Fruit fly (Drosophila melanogaster) whole organism, prepupa: ENCODE results near the gene CG2310.

Experiments
- Blimp-1 ChIP-seq: fragments of 200-800 bp; sonication (Bioruptor generic); optimal IDR thresholded peaks from 3 replicates; lab custom pipeline; 2017; ENCODE audit warnings: missing biosample characterization, missing genetic modification characterization, mild to moderate bottlenecking, moderate library complexity, missing genetic modification reagents
- CG10631 ChIP-seq: fragments of 200-800 bp; sonication (Bioruptor generic); optimal IDR thresholded peaks from 2 replicates; lab custom pipeline; 2016; ENCODE audit warnings: missing biosample characterization, missing genetic modification characterization
- CG10669 ChIP-seq: fragments of 200-800 bp; sonication (Bioruptor generic); optimal IDR thresholded peaks from 3 replicates; lab custom pipeline; 2018; ENCODE audit warnings: missing biosample characterization, mild to moderate bottlenecking, missing genetic modification characterization, moderate library complexity
- CG11294 ChIP-seq: fragments of 200-800 bp; sonication (Bioruptor generic); IDR thresholded peaks from 2 replicates; pipeline ENCODE4 v1.3.6; 2022; ENCODE audit warnings: missing biosample characterization, missing genetic modification characterization
- CG11762 ChIP-seq: fragments of 200-800 bp; sonication (Bioruptor generic); optimal IDR thresholded peaks from 3 replicates; lab custom pipeline; 2016; ENCODE audit warnings: missing biosample characterization, missing genetic modification characterization; ENCODE audit not compliant: insufficient read depth
- CG11902 ChIP-seq: fragments of 200-800 bp; sonication (Bioruptor generic); optimal IDR thresholded peaks from 3 replicates; lab custom pipeline; 2016; ENCODE audit warnings: missing biosample characterization, missing genetic modification characterization
- CG1621 ChIP-seq: fragments of 200-800 bp; sonication (Bioruptor generic); optimal IDR thresholded peaks from 3 replicates; lab custom pipeline; 2018; ENCODE audit warnings: missing biosample characterization, mild to moderate bottlenecking, missing genetic modification characterization
- CG16779 ChIP-seq: fragments of 200-800 bp; sonication (Bioruptor generic); optimal IDR thresholded peaks from 3 replicates; lab custom pipeline; 2017; ENCODE audit warnings: missing biosample characterization, mild to moderate bottlenecking, missing genetic modification characterization
- CG32006 ChIP-seq: fragments of 200-800 bp; sonication (Bioruptor generic); optimal IDR thresholded peaks from 3 replicates; lab custom pipeline; 2017; ENCODE audit warnings: missing biosample characterization, mild to moderate bottlenecking, missing genetic modification characterization
- CG34406 ChIP-seq: fragments of 200-800 bp; sonication (Bioruptor generic); optimal IDR thresholded peaks from 3 replicates; lab custom pipeline; 2016; ENCODE audit warnings: missing biosample characterization, missing genetic modification characterization
- CG3919 ChIP-seq: fragments of 200-800 bp; sonication (Bioruptor generic); optimal IDR thresholded peaks from 3 replicates; lab custom pipeline; 2016; ENCODE audit warnings: missing biosample characterization, missing genetic modification characterization
- CG4318 ChIP-seq: fragments of 200-800 bp; sonication (Bioruptor generic); optimal IDR thresholded peaks from 3 replicates; lab custom pipeline; 2017; ENCODE audit warnings: missing biosample characterization, mild to moderate bottlenecking, missing genetic modification characterization
- CG6163 ChIP-seq: fragments of 200-800 bp; sonication (Bioruptor generic); IDR thresholded peaks from 3 replicates; pipeline ENCODE4 v1.3.6; 2022; ENCODE audit warnings: missing biosample characterization, missing genetic modification characterization
- CG6276 ChIP-seq: fragments of 200-800 bp; sonication (Bioruptor generic); optimal IDR thresholded peaks from 2 replicates; lab custom pipeline; 2017; ENCODE audit warnings: missing biosample characterization, mild to moderate bottlenecking, missing genetic modification characterization
- CG6792 ChIP-seq: fragments of 200-800 bp; sonication (Bioruptor generic); optimal IDR thresholded peaks from 3 replicates; lab custom pipeline; 2016; ENCODE audit warnings: missing biosample characterization, missing genetic modification characterization
- CG6808 ChIP-seq: fragments of 200-800 bp; sonication (Bioruptor generic); optimal IDR thresholded peaks from 3 replicates; lab custom pipeline; 2017; ENCODE audit warnings: missing biosample characterization, missing genetic modification characterization, mild to moderate bottlenecking, moderate library complexity, missing genetic modification reagents
- CG6854 ChIP-seq: fragments of 200-800 bp; sonication (Bioruptor generic); optimal IDR thresholded peaks from 2 replicates; lab custom pipeline; 2017; ENCODE audit warnings: missing biosample characterization, mild to moderate bottlenecking, missing genetic modification characterization
- CG7368 ChIP-seq: fragments of 200-800 bp; sonication (Bioruptor generic); optimal IDR thresholded peaks from 3 replicates; lab custom pipeline; 2016; ENCODE audit warnings: missing biosample characterization, missing genetic modification characterization
- CG8632 ChIP-seq: fragments of 200-800 bp; sonication (Bioruptor generic); optimal IDR thresholded peaks from 3 replicates; lab custom pipeline; 2016; ENCODE audit warnings: missing biosample characterization, missing genetic modification characterization
- Eip75B ChIP-seq: fragments of 200-800 bp; sonication (Bioruptor generic); optimal IDR thresholded peaks from 3 replicates; lab custom pipeline; 2016; ENCODE audit warnings: missing biosample characterization, missing genetic modification characterization
- Eip78C ChIP-seq: fragments of 200-800 bp; sonication (Bioruptor generic); peaks from one replicate; lab custom pipeline; 2016; ENCODE audit warnings: missing biosample characterization, missing genetic modification characterization
- Eip93F ChIP-seq: fragments of 200-800 bp; sonication (Bioruptor generic); optimal IDR thresholded peaks from 2 replicates; lab custom pipeline; 2016; ENCODE audit warnings: missing biosample characterization, mild to moderate bottlenecking, missing genetic modification characterization
- Ets21C ChIP-seq: fragments of 200-800 bp; sonication (Bioruptor generic); optimal IDR thresholded peaks from 3 replicates; lab custom pipeline; 2016; ENCODE audit warnings: missing biosample characterization, missing genetic modification characterization
- Ets96B ChIP-seq: fragments of 200-800 bp; optimal IDR thresholded peaks from 2 replicates; lab custom pipeline; 2019; ENCODE audit warnings: missing biosample characterization, mild to moderate bottlenecking, missing genetic modification characterization, moderate library complexity
- Hr38 ChIP-seq: sonication (Bioruptor generic); optimal IDR thresholded peaks from 2 replicates; lab custom pipeline; 2016; ENCODE audit warnings: missing biosample characterization, missing genetic modification characterization
- Hr39 ChIP-seq: fragments of 200-800 bp; sonication (Bioruptor generic); optimal IDR thresholded peaks from 2 replicates; lab custom pipeline; 2016; ENCODE audit warnings: missing biosample characterization, missing genetic modification characterization
- Hr4 ChIP-seq: fragments of 200-800 bp; sonication (Bioruptor generic); optimal IDR thresholded peaks from 3 replicates; lab custom pipeline; 2016; ENCODE audit warnings: missing biosample characterization, missing genetic modification characterization
- Lpt ChIP-seq: fragments of 200-800 bp; sonication (Bioruptor generic); optimal IDR thresholded peaks from 3 replicates; lab custom pipeline; 2016; ENCODE audit warnings: missing biosample characterization, missing genetic modification characterization
- Met ChIP-seq: fragments of 200-800 bp; sonication (Bioruptor generic); optimal IDR thresholded peaks from 3 replicates; lab custom pipeline; 2016; ENCODE audit warnings: missing biosample characterization, missing genetic modification characterization
- OdsH ChIP-seq: fragments of 200-800 bp; sonication (Bioruptor generic); optimal IDR thresholded peaks from 3 replicates; lab custom pipeline; 2016; ENCODE audit warnings: missing biosample characterization, missing genetic modification characterization
- Sox102F ChIP-seq: fragments of 200-800 bp; sonication (Bioruptor generic); optimal IDR thresholded peaks from 2 replicates; lab custom pipeline; 2016; ENCODE audit warnings: missing biosample characterization, mild to moderate bottlenecking, missing genetic modification characterization
- Sox14 ChIP-seq: fragments of 200-800 bp; sonication (Bioruptor generic); optimal IDR thresholded peaks from 3 replicates; lab custom pipeline; 2016; ENCODE audit warnings: missing biosample characterization, missing genetic modification characterization
- achi ChIP-seq: fragments of 200-800 bp; sonication (Bioruptor generic); optimal IDR thresholded peaks from 3 replicates; lab custom pipeline; 2016; ENCODE audit warnings: missing biosample characterization, missing genetic modification characterization
- acj6 ChIP-seq: fragments of 200-800 bp; sonication (Bioruptor generic); optimal IDR thresholded peaks from 3 replicates; lab custom pipeline; 2016; ENCODE audit warnings: missing biosample characterization, missing genetic modification characterization
- dac ChIP-seq: fragments of 200-800 bp; sonication (Bioruptor generic); optimal IDR thresholded peaks from 2 replicates; lab custom pipeline; 2017; ENCODE audit warnings: missing biosample characterization, mild to moderate bottlenecking, missing genetic modification characterization
- dsx ChIP-seq: fragments of 200-800 bp; optimal IDR thresholded peaks from 3 replicates; lab custom pipeline; 2019; ENCODE audit warnings: missing biosample characterization, mild to moderate bottlenecking, missing genetic modification characterization, moderate library complexity; ENCODE audit not compliant: poor library complexity, severe bottlenecking
- eg ChIP-seq: fragments of 200-800 bp; sonication (Bioruptor generic); IDR thresholded peaks from 3 replicates; pipeline ENCODE4 v1.3.6; 2022; ENCODE audit warnings: missing biosample characterization, missing genetic modification characterization
- esn ChIP-seq: fragments of 200-800 bp; sonication (Bioruptor generic); optimal IDR thresholded peaks from 2 replicates; lab custom pipeline; 2016; ENCODE audit warnings: missing biosample characterization, mild to moderate bottlenecking, missing genetic modification characterization, moderate library complexity
- fd59A ChIP-seq: fragments of 200-800 bp; sonication (Bioruptor generic); optimal IDR thresholded peaks from 2 replicates; lab custom pipeline; 2017; ENCODE audit warnings: missing biosample characterization, mild to moderate bottlenecking, missing genetic modification characterization, missing genetic modification reagents
- fd85E ChIP-seq: fragments of 200-800 bp; sonication (Bioruptor generic); optimal IDR thresholded peaks from 3 replicates; lab custom pipeline; 2016; ENCODE audit warnings: missing biosample characterization, missing genetic modification characterization
- fkh ChIP-seq: fragments of 200-800 bp; sonication (Bioruptor generic); optimal IDR thresholded peaks from 3 replicates; lab custom pipeline; 2017; ENCODE audit warnings: missing biosample characterization, mild to moderate bottlenecking, missing genetic modification characterization, moderate library complexity
- lz ChIP-seq: fragments of 200-800 bp; sonication (Bioruptor generic); optimal IDR thresholded peaks from 3 replicates; lab custom pipeline; 2016; ENCODE audit warnings: missing biosample characterization, missing genetic modification characterization
- net ChIP-seq: fragments of 200-800 bp; sonication (Bioruptor generic); optimal IDR thresholded peaks from 3 replicates; lab custom pipeline; 2016; ENCODE audit warnings: missing biosample characterization, missing genetic modification characterization
- pdm3 ChIP-seq: fragments of 200-800 bp; sonication (Bioruptor generic); optimal IDR thresholded peaks from 3 replicates; lab custom pipeline; 2016; ENCODE audit warnings: missing biosample characterization, missing genetic modification characterization
- salr ChIP-seq, 2 experiments: fragments of 200-800 bp; sonication (Bioruptor generic); optimal IDR thresholded peaks; 3 replicates each; lab custom pipeline; 2016 to 2018; ENCODE audit warnings: missing biosample characterization in 2 of 2, missing genetic modification characterization in 2 of 2, mild to moderate bottlenecking in 1 of 2
- svp ChIP-seq: fragments of 200-800 bp; sonication (Bioruptor generic); peaks from one replicate; lab custom pipeline; 2016; ENCODE audit warnings: missing biosample characterization, missing genetic modification characterization

CG2310 gene

dm6 chr3R:29460225-29460927, 32.9 kb downstream of the CG2310 start (continued):
- TF ChIP-seq CG16779 (no peak), CG6163 (GFP tag; lab: Robert Waterston, UW) (peak; percentile 46; the same call in 1 of the 3 replicates), CG4318 (no peak), CG10669 (GFP tag; lab: Kevin White, UChicago) (no peak), OdsH (no peak), lz (GFP tag; lab: Kevin White, UChicago) (peak; percentile 5), Blimp-1 (no peak), esn (GFP tag; lab: Kevin White, UChicago) (peak; percentile 8), Eip75B (GFP tag; lab: Kevin White, UChicago) (peak; percentile 30), CG11902 (GFP tag; lab: Kevin White, UChicago) (no peak), CG1621 (tag; lab: Kevin White, UChicago) (no peak), salr (GFP tag; optimal IDR thresholded peaks at IDR 0.05; lab: Kevin White, UChicago) (no peak), Sox102F (GFP tag; lab: Kevin White, UChicago) (no peak)

- TF ChIP-seq CG6854 = no peak
- TF ChIP-seq CG3919 (GFP tag; lab: Kevin White, UChicago) = peak; percentile 48
- no peak for TF ChIP-seq CG16779
- peak; percentile 61 for TF ChIP-seq esn (GFP tag; lab: Kevin White, UChicago)
- TF ChIP-seq fd59A = no peak
- TF ChIP-seq eg (GFP tag; lab: Robert Waterston, UW) = peak; percentile 66; the same call in 2 of the 3 replicates
- TF ChIP-seq lz (GFP tag; lab: Kevin White, UChicago) = peak; percentile 64
- peak; percentile 40 for TF ChIP-seq CG4318
- TF ChIP-seq dac (GFP tag; lab: Kevin White, UChicago) = peak; percentile 48
- peak; percentile 47 for TF ChIP-seq CG10669 (GFP tag; lab: Kevin White, UChicago)
- TF ChIP-seq CG6163 (GFP tag; lab: Robert Waterston, UW) = peak; percentile 61; the same call in 2 of the 3 replicates
- peak; percentile 59 for TF ChIP-seq Hr4 (GFP tag; lab: Kevin White, UChicago)
- no peak for TF ChIP-seq CG11762
- TF ChIP-seq CG6792 (GFP tag; lab: Kevin White, UChicago) = peak; percentile 35
- peak; percentile 78 for TF ChIP-seq svp
- peak; percentile 57 for TF ChIP-seq Hr39 (GFP tag; lab: Kevin White, UChicago)
- peak; percentile 33 for TF ChIP-seq CG6276 (GFP tag; lab: Kevin White, UChicago)
- peak; percentile 58 for TF ChIP-seq Met (GFP tag; lab: Kevin White, UChicago)
- TF ChIP-seq CG6808 (GFP tag; lab: Kevin White, UChicago) = peak; percentile 29
- no peak for TF ChIP-seq CG11294 (GFP tag; lab: Robert Waterston, UW)
- TF ChIP-seq Eip93F = no peak
- peak; percentile 59 for TF ChIP-seq CG10631 (GFP tag; lab: Kevin White, UChicago)
- TF ChIP-seq net (GFP tag; lab: Kevin White, UChicago) = peak; percentile 39
- TF ChIP-seq dsx (GFP tag; lab: Kevin White, UChicago) = peak; percentile 22
- TF ChIP-seq achi (GFP tag; lab: Kevin White, UChicago) = peak; percentile 58
- peak; percentile 54 for TF ChIP-seq acj6 (GFP tag; lab: Kevin White, UChicago)
- TF ChIP-seq Eip78C (GFP tag; lab: Kevin White, UChicago) = peak; percentile 77
- peak; percentile 60 for TF ChIP-seq Sox14 (GFP tag; lab: Kevin White, UChicago)
- no peak for TF ChIP-seq Hr38 (GFP tag; lab: Kevin White, UChicago)
- peak; percentile 38 for TF ChIP-seq Ets96B
- TF ChIP-seq OdsH = peak; percentile 63
- peak; percentile 33 for TF ChIP-seq Ets21C
- peak; percentile 79 for TF ChIP-seq CG32006 (GFP tag; lab: Kevin White, UChicago)
- TF ChIP-seq Lpt (GFP tag; lab: Kevin White, UChicago) = no peak
- TF ChIP-seq CG8632 = peak; percentile 28
- TF ChIP-seq CG34406 (GFP tag; lab: Kevin White, UChicago) = peak; percentile 47
- TF ChIP-seq CG7368 = no peak
- TF ChIP-seq fd85E (GFP tag; lab: Kevin White, UChicago) = no peak
- peak in 1 of 2 experiments; percentile 65 for TF ChIP-seq salr (GFP tag; optimal IDR thresholded peaks at IDR 0.05; lab: Kevin White, UChicago)
- peak; percentile 52 for TF ChIP-seq Sox102F (GFP tag; lab: Kevin White, UChicago)
- peak; percentile 66 for TF ChIP-seq Eip75B (GFP tag; lab: Kevin White, UChicago)
- TF ChIP-seq pdm3 = peak; percentile 64
- TF ChIP-seq CG11902 (GFP tag; lab: Kevin White, UChicago) = no peak
- TF ChIP-seq fkh = peak; percentile 73
Measured at dm6 chr3R:29458689-29459136, 34.6 kb downstream of the CG2310 start.
